Worm (Caenorhabditis elegans) whole organism, mixed stage, embryonic: ENCODE results near the gene F10C2.3.

Source experiments
- bed-3 ChIP-seq: fragments of 200-800 bp; sonication (Bioruptor generic); optimal IDR thresholded peaks from 3 replicates; lab custom pipeline; 2018; ENCODE audit warnings: mild to moderate bottlenecking, missing genetic modification characterization, moderate library complexity, missing compliant biosample characterization
- blmp-1 ChIP-seq: fragments of 150-350 bp; optimal IDR thresholded peaks from 2 replicates; lab custom pipeline; 2014; ENCODE audit warnings: missing biosample characterization, missing genetic modification characterization
- ceh-39 ChIP-seq: fragments of 150-350 bp; optimal IDR thresholded peaks from 2 replicates; lab custom pipeline; 2014; ENCODE audit warnings: missing biosample characterization, missing genetic modification characterization
- ceh-43 ChIP-seq: fragments of 200-800 bp; sonication (Bioruptor generic); optimal IDR thresholded peaks from 2 replicates; lab custom pipeline; 2018; ENCODE audit warnings: mild to moderate bottlenecking, missing genetic modification characterization, moderate library complexity, missing compliant biosample characterization
- ceh-83 ChIP-seq: fragments of 200-800 bp; sonication (Bioruptor generic); optimal IDR thresholded peaks from 2 replicates; lab custom pipeline; 2018; ENCODE audit warnings: mild to moderate bottlenecking, missing genetic modification characterization, missing compliant biosample characterization
- ces-1 ChIP-seq: fragments of 150-350 bp; optimal IDR thresholded peaks from 2 replicates; lab custom pipeline; 2014; ENCODE audit warnings: missing biosample characterization, missing genetic modification reagents, missing genetic modification characterization
- cnd-1 ChIP-seq: fragments of 200-800 bp; sonication (Bioruptor generic); optimal IDR thresholded peaks from 2 replicates; lab custom pipeline; 2018; ENCODE audit warnings: mild to moderate bottlenecking, missing genetic modification characterization, missing compliant biosample characterization
- drap-1 ChIP-seq: fragments of 200-800 bp; sonication (Bioruptor generic); optimal IDR thresholded peaks from 3 replicates; lab custom pipeline; 2018; ENCODE audit warnings: mild to moderate bottlenecking, missing genetic modification characterization, missing compliant biosample characterization
- elt-1 ChIP-seq: sonication (generic microtip); optimal IDR thresholded peaks from 2 replicates; lab custom pipeline; 2017; ENCODE audit warnings: missing genetic modification characterization, mild to moderate bottlenecking, missing compliant biosample characterization, antibody characterized with exemption, moderate library complexity, borderline replicate concordance; ENCODE audit not compliant: insufficient read depth
- flh-1 ChIP-seq: fragments of 200-800 bp; sonication (Bioruptor generic); optimal IDR thresholded peaks from 2 replicates; lab custom pipeline; 2018; ENCODE audit warnings: mild to moderate bottlenecking, missing genetic modification characterization, moderate library complexity, missing compliant biosample characterization
- ham-2 ChIP-seq: fragments of 200-800 bp; sonication (Bioruptor generic); optimal IDR thresholded peaks from 2 replicates; lab custom pipeline; 2018; ENCODE audit warnings: mild to moderate bottlenecking, missing genetic modification characterization, missing compliant biosample characterization
- hlh-1 ChIP-seq: fragments of 150-350 bp; optimal IDR thresholded peaks from 2 replicates; lab custom pipeline; 2014; ENCODE audit warnings: missing biosample characterization, missing genetic modification reagents, missing genetic modification characterization
- lin-13 ChIP-seq: fragments of 150-350 bp; optimal IDR thresholded peaks from 2 replicates; lab custom pipeline; 2014; ENCODE audit warnings: missing biosample characterization, missing genetic modification characterization
- lsy-2 ChIP-seq: fragments of 150-350 bp; optimal IDR thresholded peaks from 2 replicates; lab custom pipeline; 2014; ENCODE audit warnings: missing biosample characterization, missing genetic modification characterization
- mab-5 ChIP-seq: fragments of 150-350 bp; optimal IDR thresholded peaks from 2 replicates; lab custom pipeline; 2014; ENCODE audit warnings: missing biosample characterization, missing genetic modification characterization
- mls-2 ChIP-seq: sonication (generic microtip); optimal IDR thresholded peaks from 2 replicates; lab custom pipeline; 2016; ENCODE audit warnings: mild to moderate bottlenecking, missing genetic modification characterization, moderate library complexity, missing compliant biosample characterization
- nhr-12 ChIP-seq: fragments of 150-350 bp; optimal IDR thresholded peaks from 2 replicates; lab custom pipeline; 2014; ENCODE audit warnings: missing biosample characterization, missing genetic modification characterization
- nhr-2 ChIP-seq: fragments of 150-350 bp; optimal IDR thresholded peaks from 2 replicates; lab custom pipeline; 2014; ENCODE audit warnings: missing biosample characterization, missing genetic modification characterization
- nhr-237 ChIP-seq: fragments of 150-350 bp; optimal IDR thresholded peaks from 2 replicates; lab custom pipeline; 2014; ENCODE audit warnings: missing biosample characterization, missing genetic modification characterization
- nhr-28 ChIP-seq: fragments of 150-350 bp; optimal IDR thresholded peaks from 2 replicates; lab custom pipeline; 2014; ENCODE audit warnings: missing biosample characterization, missing genetic modification characterization
- pha-4 ChIP-seq: fragments of 150-350 bp; optimal IDR thresholded peaks from 2 replicates; lab custom pipeline; 2018; ENCODE audit warnings: missing biosample characterization, missing genetic modification reagents, missing genetic modification characterization
- sem-2 ChIP-seq: fragments of 200-800 bp; sonication (Bioruptor generic); optimal IDR thresholded peaks from 2 replicates; lab custom pipeline; 2018; ENCODE audit warnings: mild to moderate bottlenecking, missing genetic modification characterization, missing compliant biosample characterization
- snpc-4 ChIP-seq: fragments of 150-350 bp; optimal IDR thresholded peaks from 2 replicates; lab custom pipeline; 2014; ENCODE audit warnings: missing biosample characterization, missing genetic modification characterization
- sptf-1 ChIP-seq: sonication (generic microtip); optimal IDR thresholded peaks from 2 replicates; lab custom pipeline; 2017; ENCODE audit warnings: mild to moderate bottlenecking, missing genetic modification characterization, moderate library complexity, missing compliant biosample characterization
- tbx-8 ChIP-seq: fragments of 200-800 bp; sonication (Bioruptor generic); optimal IDR thresholded peaks from 2 replicates; lab custom pipeline; 2018; ENCODE audit warnings: mild to moderate bottlenecking, missing genetic modification characterization, moderate library complexity, missing compliant biosample characterization
- unc-120 ChIP-seq: sonication (generic microtip); optimal IDR thresholded peaks from 2 replicates; lab custom pipeline; 2017; ENCODE audit warnings: missing genetic modification characterization, missing compliant biosample characterization; ENCODE audit not compliant: poor library complexity, severe bottlenecking
- unc-39 ChIP-seq: fragments of 150-350 bp; optimal IDR thresholded peaks from 2 replicates; lab custom pipeline; 2014; ENCODE audit warnings: missing biosample characterization, missing genetic modification characterization
- unc-62 ChIP-seq: fragments of 150-350 bp; optimal IDR thresholded peaks from 2 replicates; lab custom pipeline; 2014; ENCODE audit warnings: missing biosample characterization, missing genetic modification reagents, missing genetic modification characterization
- zip-8 ChIP-seq: fragments of 150-350 bp; optimal IDR thresholded peaks from 2 replicates; lab custom pipeline; 2014; ENCODE audit warnings: missing biosample characterization, missing genetic modification characterization
- ztf-11 ChIP-seq: fragments of 150-350 bp; optimal IDR thresholded peaks from 2 replicates; lab custom pipeline; 2014; ENCODE audit warnings: missing biosample characterization, missing genetic modification characterization

The F10C2.3 gene

ce11 chrV:12065859-12066258 lies 45.7 kb downstream of the F10C2.3 start:
- TF ChIP-seq sptf-1 (tag; lab: Kevin White, UChicago) (peak; percentile 5), lin-13 (no peak), snpc-4 (no peak), ztf-11 (tag; lab: Kevin White, UChicago) (no peak), lsy-2 (tag; lab: Kevin White, UChicago) (peak; percentile 69), cnd-1 (tag; lab: Kevin White, UChicago) (no peak), zip-8 (tag; lab: Kevin White, UChicago) (no peak), mab-5 (tag; lab: Kevin White, UChicago) (no peak)
- TF ChIP-seq, all 35 proteins: peak for 2

- TF ChIP-seq unc-62 (GFP tag; lab: Kevin White, UChicago) = no peak
- no peak for TF ChIP-seq sem-2
- no peak for TF ChIP-seq ham-2 (GFP tag; lab: Kevin White, UChicago)
- no peak for TF ChIP-seq pha-4 (tag; lab: Kevin White, UChicago)
- no peak for TF ChIP-seq unc-120 (tag; lab: Kevin White, UChicago)
- TF ChIP-seq zip-8 (tag; lab: Kevin White, UChicago) = no peak
- no peak for TF ChIP-seq ceh-43 (GFP tag; lab: Kevin White, UChicago)
- no peak for TF ChIP-seq flh-1
- no peak for TF ChIP-seq elt-1
- no peak for TF ChIP-seq mls-2
- TF ChIP-seq nhr-12 (tag; lab: Kevin White, UChicago) = no peak
- no peak for TF ChIP-seq bed-3 (GFP tag; lab: Kevin White, UChicago)
- no peak for TF ChIP-seq sptf-1 (tag; lab: Kevin White, UChicago)
- no peak for TF ChIP-seq blmp-1 (tag; lab: Kevin White, UChicago)
- TF ChIP-seq ceh-83 = no peak
- no peak for TF ChIP-seq ceh-39
- no peak for TF ChIP-seq nhr-2
These were observed 48.3 kb downstream of the F10C2.3 start, which contains the start of gene kmo-2 for ce11 chrV:12068437-12068836. Gene kmo-2, minus strand, starts transcription at chrV:12068537.

DNA sequence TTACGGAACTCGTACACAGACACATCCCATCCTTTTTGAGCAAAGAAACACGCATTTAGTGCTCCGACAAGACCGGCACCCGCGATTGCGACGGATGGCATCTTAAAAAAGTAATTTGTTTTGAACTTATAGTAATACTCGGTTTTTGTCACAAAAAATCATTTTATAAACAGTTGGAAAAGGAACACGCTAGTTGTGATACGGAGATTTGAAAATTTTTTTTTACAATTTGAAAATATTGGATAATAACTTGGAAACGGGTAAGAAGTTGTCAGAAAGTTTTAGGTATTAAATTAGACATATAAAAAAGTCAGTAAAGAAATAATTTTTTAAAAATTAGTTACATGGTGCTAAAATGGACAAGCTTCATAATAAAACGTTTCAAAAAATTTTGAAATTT lies 50.3 kb downstream of the F10C2.3 start, which contains the start of gene kmo-1:
Gene kmo-1 (minus strand): TSS at position 101 of the 400 bp plus-strand sequence.
- TF ChIP-seq ceh-39 (no peak), blmp-1 (tag; lab: Kevin White, UChicago) (no peak), unc-39 (tag; lab: Kevin White, UChicago) (no peak), pha-4 (tag; lab: Kevin White, UChicago) (no peak), ham-2 (GFP tag; lab: Kevin White, UChicago) (no peak), mab-5 (tag; lab: Kevin White, UChicago) (no peak), sptf-1 (tag; lab: Kevin White, UChicago) (no peak), nhr-2 (no peak), snpc-4 (no peak), drap-1 (no peak), sem-2 (no peak), flh-1 (no peak), lin-13 (no peak), mls-2 (no peak), cnd-1 (tag; lab: Kevin White, UChicago) (no peak), ceh-83 (no peak), hlh-1 (tag; lab: Kevin White, UChicago) (no peak), nhr-28 (tag; lab: Kevin White, UChicago) (no peak)
- TF ChIP-seq, all 35 proteins: peak for 0

- TF ChIP-seq tbx-8 (GFP tag; lab: Kevin White, UChicago) = no peak
- TF ChIP-seq ztf-11 (tag; lab: Kevin White, UChicago) = no peak
- no peak for TF ChIP-seq mab-5 (tag; lab: Kevin White, UChicago)
- no peak for TF ChIP-seq zip-8 (tag; lab: Kevin White, UChicago)
- no peak for TF ChIP-seq ceh-83
- TF ChIP-seq pha-4 (tag; lab: Kevin White, UChicago) = no peak
- no peak for TF ChIP-seq unc-62 (GFP tag; lab: Kevin White, UChicago)
- TF ChIP-seq nhr-237 (tag; lab: Kevin White, UChicago) = no peak
- TF ChIP-seq nhr-2 = no peak
- TF ChIP-seq ces-1 (GFP tag; lab: Kevin White, UChicago) = no peak
- TF ChIP-seq hlh-1 (tag; lab: Kevin White, UChicago) = no peak
- TF ChIP-seq sptf-1 (tag; lab: Kevin White, UChicago) = no peak
- TF ChIP-seq ceh-43 (GFP tag; lab: Kevin White, UChicago) = no peak
- no peak for TF ChIP-seq flh-1
These were observed 51.4 kb downstream of the F10C2.3 start for ce11 chrV:12071483-12071882.
